Worm (Caenorhabditis elegans) whole organism, young adult: ENCODE results near the gene cyp-34A6.
A peak's percentile ranks its signal among the peaks of the same experiment; 100 is the strongest.

Source experiments
- B0336.3 ChIP-seq: fragments of 200-800 bp; sonication (Bioruptor generic); IDR thresholded peaks from 2 replicates; pipeline ENCODE4 v1.3.6; 2022; ENCODE audit warnings: missing genetic modification characterization, missing compliant biosample characterization
- C17E4.6 ChIP-seq: fragments of 200-800 bp; sonication (Bioruptor generic); IDR thresholded peaks from 2 replicates; pipeline ENCODE4 v1.3.6; 2022; ENCODE audit warnings: missing genetic modification reagents, missing genetic modification characterization, missing compliant biosample characterization
- D2030.7 ChIP-seq: fragments of 200-800 bp; sonication (Bioruptor generic); IDR thresholded peaks from 2 replicates; pipeline ENCODE4 v1.3.6; 2022; ENCODE audit warnings: missing genetic modification reagents, missing genetic modification characterization, missing compliant biosample characterization
- F33H1.4 ChIP-seq: fragments of 200-800 bp; sonication (Bioruptor generic); IDR thresholded peaks from 2 replicates; pipeline ENCODE4 v1.3.6; 2022; ENCODE audit warnings: missing genetic modification reagents, missing genetic modification characterization, missing compliant biosample characterization
- F49E8.2 ChIP-seq: sonication (generic microtip); optimal IDR thresholded peaks from 3 replicates; lab custom pipeline; 2017; ENCODE audit warnings: missing genetic modification characterization, mild to moderate bottlenecking, missing compliant biosample characterization, antibody characterized with exemption, moderate library complexity; ENCODE audit not compliant: insufficient read depth
- F52B5.7 ChIP-seq: sonication (generic microtip); optimal IDR thresholded peaks from 2 replicates; lab custom pipeline; 2016; ENCODE audit warnings: mild to moderate bottlenecking, missing genetic modification characterization, missing compliant biosample characterization
- F55B11.4 ChIP-seq: sonication (generic microtip); optimal IDR thresholded peaks from 2 replicates; lab custom pipeline; 2016; ENCODE audit warnings: missing compliant biosample characterization, missing genetic modification characterization, borderline replicate concordance; ENCODE audit not compliant: insufficient read depth
- Y67H2A.10 ChIP-seq: fragments of 200-800 bp; sonication (Bioruptor generic); conservative IDR thresholded peaks from 2 replicates; pipeline ENCODE4 v1.3.6; 2022; ENCODE audit warnings: missing genetic modification reagents, missing genetic modification characterization, missing compliant biosample characterization
- Y95B8A.8 ChIP-seq: fragments of 200-800 bp; sonication (Bioruptor generic); IDR thresholded peaks from 2 replicates; pipeline ENCODE4 v1.3.6; 2022; ENCODE audit warnings: missing genetic modification reagents, missing genetic modification characterization, missing compliant biosample characterization
- akir-1 ChIP-seq: fragments of 200-800 bp; sonication (Bioruptor generic); optimal IDR thresholded peaks from 2 replicates; lab custom pipeline; 2018; ENCODE audit warnings: mild to moderate bottlenecking, missing genetic modification characterization, moderate library complexity, missing compliant biosample characterization
- aptf-2 ChIP-seq: fragments of 200-800 bp; sonication (Bioruptor generic); conservative IDR thresholded peaks from 2 replicates; pipeline ENCODE4 v1.3.6; 2022; ENCODE audit warnings: missing genetic modification reagents, missing genetic modification characterization, missing compliant biosample characterization
- aptf-3 ChIP-seq: fragments of 200-800 bp; sonication (Bioruptor generic); IDR thresholded peaks from 2 replicates; pipeline ENCODE4 v1.3.6; 2022; ENCODE audit warnings: missing genetic modification characterization, missing compliant biosample characterization
- atf-7 ChIP-seq: sonication (generic microtip); optimal IDR thresholded peaks from 2 replicates; lab custom pipeline; 2017; ENCODE audit warnings: mild to moderate bottlenecking, missing genetic modification characterization, missing compliant biosample characterization
- attf-6 ChIP-seq: fragments of 200-800 bp; sonication (Bioruptor generic); IDR thresholded peaks from 2 replicates; pipeline ENCODE4 v1.3.6; 2022; ENCODE audit warnings: missing genetic modification reagents, missing genetic modification characterization, missing compliant biosample characterization
- bed-2 ChIP-seq: fragments of 200-800 bp; sonication (Bioruptor generic); IDR thresholded peaks from 2 replicates; pipeline ENCODE4 v1.3.6; 2022; ENCODE audit warnings: missing genetic modification reagents, missing genetic modification characterization, missing compliant biosample characterization
- ccch-3 ChIP-seq: fragments of 200-800 bp; sonication (Bioruptor generic); optimal IDR thresholded peaks from 2 replicates; lab custom pipeline; 2018; ENCODE audit warnings: mild to moderate bottlenecking, missing genetic modification characterization, missing compliant biosample characterization
- ceh-100 ChIP-seq: fragments of 200-800 bp; sonication (Bioruptor generic); IDR thresholded peaks from 2 replicates; pipeline ENCODE4 v1.3.6; 2022; ENCODE audit warnings: missing genetic modification reagents, missing genetic modification characterization, missing compliant biosample characterization
- ceh-27 ChIP-seq: fragments of 200-800 bp; sonication (Bioruptor generic); optimal IDR thresholded peaks from 2 replicates; lab custom pipeline; 2018; ENCODE audit warnings: mild to moderate bottlenecking, missing genetic modification characterization, moderate library complexity, missing compliant biosample characterization
- ceh-40 ChIP-seq: fragments of 200-800 bp; sonication (Bioruptor generic); IDR thresholded peaks from 2 replicates; pipeline ENCODE4 v1.3.6; 2022; ENCODE audit warnings: missing genetic modification characterization, missing compliant biosample characterization
- ceh-91 ChIP-seq: fragments of 200-800 bp; sonication (Bioruptor generic); IDR thresholded peaks from 2 replicates; pipeline ENCODE4 v1.3.6; 2022; ENCODE audit warnings: missing genetic modification reagents, missing genetic modification characterization, missing compliant biosample characterization
- dpl-1 ChIP-seq: fragments of 150-350 bp; optimal IDR thresholded peaks from 2 replicates; lab custom pipeline; 2014; ENCODE audit warnings: missing biosample characterization, missing genetic modification reagents, missing genetic modification characterization
- efl-1 ChIP-seq: fragments of 150-350 bp; optimal IDR thresholded peaks from 2 replicates; lab custom pipeline; 2014; ENCODE audit warnings: missing biosample characterization, missing genetic modification reagents, missing genetic modification characterization
- hlh-12 ChIP-seq: sonication (generic microtip); optimal IDR thresholded peaks from 2 replicates; lab custom pipeline; 2016; ENCODE audit warnings: missing genetic modification characterization, missing compliant biosample characterization
- hmg-1.2 ChIP-seq: fragments of 200-800 bp; sonication (Bioruptor generic); IDR thresholded peaks from 2 replicates; pipeline ENCODE4 v1.3.6; 2022; ENCODE audit warnings: missing genetic modification reagents, missing genetic modification characterization, missing compliant biosample characterization
- hmg-20 ChIP-seq: fragments of 200-800 bp; sonication (Bioruptor generic); IDR thresholded peaks from 2 replicates; pipeline ENCODE4 v1.3.6; 2022; ENCODE audit warnings: missing genetic modification reagents, missing genetic modification characterization, missing compliant biosample characterization
- hsf-1 ChIP-seq: fragments of 200-800 bp; sonication (Bioruptor generic); IDR thresholded peaks from 2 replicates; pipeline ENCODE4 v1.3.6; 2022; ENCODE audit warnings: missing genetic modification reagents, missing genetic modification characterization, missing compliant biosample characterization
- lag-1 ChIP-seq: fragments of 200-800 bp; sonication (Bioruptor generic); IDR thresholded peaks from 2 replicates; pipeline ENCODE4 v1.3.6; 2022; ENCODE audit warnings: missing genetic modification reagents, missing genetic modification characterization, missing compliant biosample characterization
- let-526 ChIP-seq: fragments of 200-800 bp; sonication (Bioruptor generic); IDR thresholded peaks from 2 replicates; pipeline ENCODE4 v1.3.6; 2022; ENCODE audit warnings: missing genetic modification reagents, missing genetic modification characterization, missing compliant biosample characterization
- lin-54 ChIP-seq: fragments of 200-800 bp; sonication (Bioruptor generic); optimal IDR thresholded peaks from 2 replicates; lab custom pipeline; 2018; ENCODE audit warnings: mild to moderate bottlenecking, missing genetic modification characterization, missing compliant biosample characterization
- lir-1 ChIP-seq: fragments of 200-800 bp; sonication (Bioruptor generic); conservative IDR thresholded peaks from 2 replicates; pipeline ENCODE4 v1.3.6; 2022; ENCODE audit warnings: missing genetic modification reagents, missing genetic modification characterization, missing compliant biosample characterization
- lsy-27 ChIP-seq: sonication (generic microtip); optimal IDR thresholded peaks from 2 replicates; lab custom pipeline; 2017; ENCODE audit warnings: missing genetic modification characterization, mild to moderate bottlenecking, missing compliant biosample characterization, antibody characterized with exemption, missing genotype, borderline replicate concordance; ENCODE audit not compliant: insufficient read depth
- madf-6 ChIP-seq: fragments of 200-800 bp; sonication (Bioruptor generic); IDR thresholded peaks from 2 replicates; pipeline ENCODE4 v1.3.6; 2022; ENCODE audit warnings: missing genetic modification reagents, missing genetic modification characterization, missing compliant biosample characterization
- madf-8 ChIP-seq: fragments of 200-800 bp; sonication (Bioruptor generic); conservative IDR thresholded peaks from 2 replicates; pipeline ENCODE4 v1.3.6; 2022; ENCODE audit warnings: missing genetic modification reagents, missing genetic modification characterization, missing compliant biosample characterization
- nfyb-1 ChIP-seq: fragments of 200-800 bp; sonication (Bioruptor generic); IDR thresholded peaks from 2 replicates; pipeline ENCODE4 v1.3.6; 2022; ENCODE audit warnings: missing genetic modification reagents, missing genetic modification characterization, missing compliant biosample characterization
- pbrm-1 ChIP-seq: fragments of 200-800 bp; sonication (Bioruptor generic); IDR thresholded peaks from 2 replicates; pipeline ENCODE4 v1.3.6; 2022; ENCODE audit warnings: missing genetic modification reagents, missing genetic modification characterization, missing compliant biosample characterization
- rec-8 ChIP-seq, 2 experiments: sonication (generic microtip); optimal IDR thresholded peaks; 2 replicates each; lab custom pipeline; 2016; ENCODE audit warnings: mild to moderate bottlenecking in 2 of 2, missing genetic modification characterization in 2 of 2, missing genetic modification reagents in 2 of 2, missing genotype in 2 of 2, missing biosample characterization in 1 of 2, missing compliant biosample characterization in 1 of 2, moderate library complexity in 1 of 2
- repo-1 ChIP-seq: sonication (generic microtip); optimal IDR thresholded peaks from 2 replicates; lab custom pipeline; 2017; ENCODE audit warnings: mild to moderate bottlenecking, missing genetic modification characterization, missing compliant biosample characterization
- snpc-4 ChIP-seq, 5 experiments: fragments of 150-350 bp in 1 of 5; sonication (generic microtip) in 4 of 5; optimal IDR thresholded peaks; 2 replicates each; lab custom pipeline; 2014 to 2018; ENCODE audit warnings: missing genetic modification characterization in 5 of 5, missing biosample characterization in 3 of 5, antibody characterized with exemption in 2 of 5, mild to moderate bottlenecking in 2 of 5, missing compliant biosample characterization in 2 of 5, missing genotype in 2 of 5, moderate library complexity in 2 of 5, missing genetic modification reagents in 1 of 5
- sptf-2 ChIP-seq: fragments of 200-800 bp; sonication (Bioruptor generic); optimal IDR thresholded peaks from 2 replicates; lab custom pipeline; 2018; ENCODE audit warnings: mild to moderate bottlenecking, missing genetic modification characterization, missing compliant biosample characterization
- tbx-9 ChIP-seq: sonication (generic microtip); optimal IDR thresholded peaks from 2 replicates; lab custom pipeline; 2016; ENCODE audit warnings: borderline replicate concordance, missing genetic modification characterization, inconsistent platforms, missing compliant biosample characterization
- unc-130 ChIP-seq: sonication (generic microtip); optimal IDR thresholded peaks from 2 replicates; lab custom pipeline; 2016; ENCODE audit warnings: missing genetic modification reagents, missing genetic modification characterization, missing compliant biosample characterization
- xnd-1 ChIP-seq: sonication (generic microtip); optimal IDR thresholded peaks from 2 replicates; lab custom pipeline; 2016; ENCODE audit warnings: missing genotype, missing genetic modification reagents, missing genetic modification characterization, missing compliant biosample characterization
- ztf-18 ChIP-seq: sonication (generic microtip); optimal IDR thresholded peaks from 2 replicates; lab custom pipeline; 2016; ENCODE audit warnings: missing genotype, mild to moderate bottlenecking, missing genetic modification characterization, missing compliant biosample characterization

cyp-34A6 gene

ce11 chrV:4004577-4004976 is 43.4 kb upstream of the cyp-34A6 start:
- peak; percentile 96 for TF ChIP-seq madf-6 (GFP tag; lab: Robert Waterston, UW)
- TF ChIP-seq dpl-1 (GFP tag; lab: Kevin White, UChicago), result peak; percentile 62
- TF ChIP-seq Y95B8A.8 (GFP tag; lab: Robert Waterston, UW), result no peak
- TF ChIP-seq D2030.7 (GFP tag; lab: Robert Waterston, UW), result peak; percentile 46; the same call in 1 of the 2 replicates
- peak; percentile 88 for TF ChIP-seq efl-1 (GFP tag; lab: Kevin White, UChicago)
- 0 out of 2 replicates have a peak, but pooled peaks have one; percentile 35 for TF ChIP-seq aptf-2 (GFP tag; lab: Robert Waterston, UW)
- peak; percentile 93 for TF ChIP-seq madf-8
- TF ChIP-seq nfyb-1 (GFP tag; lab: Robert Waterston, UW), result no peak
- TF ChIP-seq ceh-100 (GFP tag; lab: Robert Waterston, UW), result 0 out of 2 replicates have a peak, but pooled peaks have one; percentile 10
- peak; percentile 58; the same call in 1 of the 2 replicates for TF ChIP-seq hsf-1 (GFP tag; lab: Robert Waterston, UW)
- peak; percentile 30; the same call in 1 of the 2 replicates for TF ChIP-seq F33H1.4
- peak; percentile 77 for TF ChIP-seq hmg-1.2 (GFP tag; lab: Robert Waterston, UW)
- no peak for TF ChIP-seq F49E8.2 (tag; lab: Kevin White, UChicago)
- peak; percentile 90 for TF ChIP-seq xnd-1 (tag; lab: Kevin White, UChicago)
- TF ChIP-seq ceh-91 (GFP tag; lab: Robert Waterston, UW), result 0 out of 2 replicates have a peak, but pooled peaks have one; percentile 17
- TF ChIP-seq Y67H2A.10, result no peak

- TF ChIP-seq repo-1, result no peak
These were observed 34.7 kb upstream of the cyp-34A6 start, which contains the start of gene srx-62 for ce11 chrV:3995838-3996237. srx-62 (minus strand) TSS chrV:3995938.

DNA sequence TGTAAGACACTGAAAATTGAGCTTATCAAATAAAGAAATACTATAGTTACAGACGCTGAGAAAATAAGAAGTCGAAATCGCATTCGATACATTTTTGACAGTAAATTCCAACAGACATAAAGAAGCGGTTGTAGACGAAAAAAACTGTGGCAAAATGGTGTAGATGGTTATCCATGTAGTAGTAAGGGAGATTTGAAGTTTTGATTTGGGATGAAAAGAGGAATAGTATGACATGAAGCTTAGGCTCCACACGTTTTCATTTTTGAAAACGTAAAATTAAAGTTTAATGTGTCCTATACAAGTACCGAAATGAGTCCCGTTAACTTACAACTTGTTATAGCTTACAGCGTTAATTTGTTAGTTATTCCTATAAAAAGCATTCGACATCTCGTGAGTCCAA is 32.9 kb upstream of the cyp-34A6 start, which contains the start of gene K09D9.9:
Gene K09D9.9 (minus strand): TSS at position 101 of the 400 bp plus-strand sequence.
- no peak for TF ChIP-seq lag-1 (GFP tag; lab: Robert Waterston, UW)
- TF ChIP-seq Y95B8A.8 (GFP tag; lab: Robert Waterston, UW), result no peak
- TF ChIP-seq tbx-9 (tag; lab: Kevin White, UChicago), result no peak
- no peak for TF ChIP-seq F52B5.7 (tag; lab: Kevin White, UChicago)
- no peak for TF ChIP-seq bed-2 (GFP tag; lab: Robert Waterston, UW)
- no peak for TF ChIP-seq sptf-2 (GFP tag; lab: Kevin White, UChicago)
- TF ChIP-seq repo-1, result no peak
- no peak for TF ChIP-seq xnd-1 (tag; lab: Kevin White, UChicago)
- TF ChIP-seq let-526, result no peak
- TF ChIP-seq aptf-3 (GFP tag; lab: Robert Waterston, UW), result no peak
- TF ChIP-seq lir-1 (GFP tag; lab: Robert Waterston, UW), result no peak
- TF ChIP-seq lsy-27 (tag; lab: Kevin White, UChicago), result no peak
- no peak for TF ChIP-seq ztf-18 (tag; lab: Kevin White, UChicago)
- no peak for TF ChIP-seq ccch-3 (GFP tag; lab: Kevin White, UChicago)
- TF ChIP-seq pbrm-1 (GFP tag; lab: Robert Waterston, UW), result no peak
- no peak for TF ChIP-seq unc-130 (GFP tag; lab: Kevin White, UChicago)

- no peak for TF ChIP-seq efl-1 (GFP tag; lab: Kevin White, UChicago)
- TF ChIP-seq ceh-40 (GFP tag; lab: Robert Waterston, UW), result no peak
- TF ChIP-seq ztf-18 (tag; lab: Kevin White, UChicago), result no peak
- TF ChIP-seq Y95B8A.8 (GFP tag; lab: Robert Waterston, UW), result no peak
- TF ChIP-seq hmg-20 (GFP tag; lab: Robert Waterston, UW), result no peak
- TF ChIP-seq F55B11.4, result no peak
- TF ChIP-seq snpc-4 (GFP tag; optimal IDR thresholded peaks at IDR 0.05; lab: Kevin White, UChicago), result no peak
- TF ChIP-seq snpc-4 (tag; optimal IDR thresholded peaks at IDR 0.05; lab: Kevin White, UChicago), result no peak
- TF ChIP-seq rec-8 (tag; optimal IDR thresholded peaks at IDR 0.05; lab: Kevin White, UChicago), result no peak
- no peak for TF ChIP-seq attf-6 (GFP tag; lab: Robert Waterston, UW)
- TF ChIP-seq B0336.3 (GFP tag; lab: Robert Waterston, UW), result no peak
- TF ChIP-seq atf-7 (tag; lab: Kevin White, UChicago), result no peak
- TF ChIP-seq akir-1, result no peak
- no peak for TF ChIP-seq hlh-12
- no peak for TF ChIP-seq lin-54 (GFP tag; lab: Kevin White, UChicago)
- TF ChIP-seq ceh-27 (GFP tag; lab: Kevin White, UChicago), result no peak
- no peak for TF ChIP-seq C17E4.6
These were observed 31.2 kb upstream of the cyp-34A6 start for ce11 chrV:3992334-3992733.
